Fruit fly (Drosophila melanogaster) whole organism, pupa: Measurements from ENCODE around the gene LpR2.

Source experiments
- CG10348 ChIP-seq: fragments of 200-800 bp; sonication (Bioruptor generic); IDR thresholded peaks from 2 replicates; pipeline ENCODE4 v1.3.6; 2022; ENCODE audit warnings: missing biosample characterization, missing genetic modification characterization
- CG13204 ChIP-seq: fragments of 200-800 bp; sonication (Bioruptor generic); optimal IDR thresholded peaks from 2 replicates; lab custom pipeline; 2018; ENCODE audit warnings: missing biosample characterization, mild to moderate bottlenecking, missing genetic modification characterization, moderate library complexity
- CG9948 ChIP-seq: fragments of 200-800 bp; sonication (Bioruptor generic); optimal IDR thresholded peaks from 2 replicates; lab custom pipeline; 2018; ENCODE audit warnings: missing biosample characterization, mild to moderate bottlenecking, missing genetic modification characterization, moderate library complexity
- EcR ChIP-seq: fragments of 200-800 bp; sonication (Bioruptor generic); optimal IDR thresholded peaks from 3 replicates; lab custom pipeline; 2019; ENCODE audit warnings: missing biosample characterization, missing genetic modification characterization, mild to moderate bottlenecking, moderate library complexity, missing genetic modification reagents
- Pif1B ChIP-seq: fragments of 200-800 bp; sonication (Bioruptor generic); optimal IDR thresholded peaks from 3 replicates; lab custom pipeline; 2016; ENCODE audit warnings: missing biosample characterization, missing genetic modification characterization
- gl ChIP-seq: fragments of 200-800 bp; sonication (Bioruptor generic); optimal IDR thresholded peaks from 2 replicates; lab custom pipeline; 2018; ENCODE audit warnings: missing biosample characterization, mild to moderate bottlenecking, missing genetic modification characterization

DNA sequence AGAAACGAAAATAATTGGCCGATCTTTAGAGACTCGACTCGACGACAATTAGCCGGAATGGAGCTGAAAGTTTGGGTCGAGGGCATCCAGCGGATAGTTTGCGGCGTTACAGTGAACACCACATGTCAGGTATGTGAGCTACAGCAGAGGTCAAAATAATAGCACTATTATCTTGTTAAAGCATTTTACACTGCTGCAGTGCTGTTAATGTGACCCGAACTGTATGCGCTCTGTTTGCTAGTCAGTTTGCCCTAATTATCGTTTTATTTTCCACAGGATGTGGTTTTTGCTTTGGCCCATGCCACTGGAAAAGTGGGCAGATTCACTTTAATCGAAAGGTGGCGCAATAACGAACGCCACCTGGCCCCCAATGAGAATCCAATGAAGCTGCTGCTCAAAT, 77.9 kb downstream of the LpR2 start:
- TF ChIP-seq gl (tag; lab: Kevin White, UChicago), result no peak
- TF ChIP-seq CG9948 (tag; lab: Kevin White, UChicago), result no peak
- no peak for TF ChIP-seq CG13204 (GFP tag; lab: Kevin White, UChicago)
- no peak for TF ChIP-seq Pif1B (GFP tag; lab: Kevin White, UChicago)
- no peak for TF ChIP-seq CG10348 (GFP tag; lab: Robert Waterston, UW)
- TF ChIP-seq EcR (GFP tag; lab: Kevin White, UChicago), result no peak
